Worm (Caenorhabditis elegans) whole organism, young adult: ENCODE data around the gene mop-25.1.

Experiments
- B0019.2 ChIP-seq: fragments of 200-800 bp; sonication (Bioruptor generic); conservative IDR thresholded peaks from 2 replicates; pipeline ENCODE4 v1.3.6; 2022; ENCODE audit warnings: missing genetic modification reagents, missing genetic modification characterization, missing compliant biosample characterization
- B0035.1 ChIP-seq: sonication (generic microtip); optimal IDR thresholded peaks from 2 replicates; lab custom pipeline; 2016; ENCODE audit warnings: missing genetic modification characterization, mild to moderate bottlenecking, missing compliant biosample characterization, missing genotype, missing genetic modification reagents
- B0261.1 ChIP-seq: sonication (generic microtip); optimal IDR thresholded peaks from 2 replicates; lab custom pipeline; 2016; ENCODE audit warnings: mild to moderate bottlenecking, missing genetic modification characterization, moderate library complexity, missing compliant biosample characterization
- C06A6.2 ChIP-seq: fragments of 200-800 bp; sonication (Bioruptor generic); conservative IDR thresholded peaks from 2 replicates; pipeline ENCODE4 v1.3.6; 2022; ENCODE audit warnings: missing genetic modification characterization, missing compliant biosample characterization
- D2030.7 ChIP-seq: fragments of 200-800 bp; sonication (Bioruptor generic); IDR thresholded peaks from 2 replicates; pipeline ENCODE4 v1.3.6; 2022; ENCODE audit warnings: missing genetic modification reagents, missing genetic modification characterization, missing compliant biosample characterization
- F37B4.10 ChIP-seq: fragments of 200-800 bp; sonication (Bioruptor generic); IDR thresholded peaks from 2 replicates; pipeline ENCODE4 v1.3.6; 2022; ENCODE audit warnings: missing genetic modification characterization, missing compliant biosample characterization
- F39B2.1 ChIP-seq: fragments of 200-800 bp; sonication (Bioruptor generic); IDR thresholded peaks from 2 replicates; pipeline ENCODE4 v1.3.6; 2022; ENCODE audit warnings: missing genetic modification reagents, missing genetic modification characterization, missing compliant biosample characterization
- F49E8.2 ChIP-seq: sonication (generic microtip); optimal IDR thresholded peaks from 3 replicates; lab custom pipeline; 2017; ENCODE audit warnings: missing genetic modification characterization, mild to moderate bottlenecking, missing compliant biosample characterization, antibody characterized with exemption, moderate library complexity; ENCODE audit not compliant: insufficient read depth
- F52B5.7 ChIP-seq: sonication (generic microtip); optimal IDR thresholded peaks from 2 replicates; lab custom pipeline; 2016; ENCODE audit warnings: mild to moderate bottlenecking, missing genetic modification characterization, missing compliant biosample characterization
- F55B11.4 ChIP-seq: sonication (generic microtip); optimal IDR thresholded peaks from 2 replicates; lab custom pipeline; 2016; ENCODE audit warnings: missing compliant biosample characterization, missing genetic modification characterization, borderline replicate concordance; ENCODE audit not compliant: insufficient read depth
- F57C9.4 ChIP-seq: sonication (generic microtip); optimal IDR thresholded peaks from 2 replicates; lab custom pipeline; 2017; ENCODE audit warnings: mild to moderate bottlenecking, missing genetic modification characterization, missing compliant biosample characterization
- Y56A3A.18 ChIP-seq: fragments of 200-800 bp; sonication (Bioruptor generic); IDR thresholded peaks from 2 replicates; pipeline ENCODE4 v1.3.6; 2022; ENCODE audit warnings: missing genetic modification reagents, missing genetic modification characterization, missing compliant biosample characterization
- Y67H2A.10 ChIP-seq: fragments of 200-800 bp; sonication (Bioruptor generic); conservative IDR thresholded peaks from 2 replicates; pipeline ENCODE4 v1.3.6; 2022; ENCODE audit warnings: missing genetic modification reagents, missing genetic modification characterization, missing compliant biosample characterization
- ZK185.1 ChIP-seq: sonication (generic microtip); optimal IDR thresholded peaks from 2 replicates; lab custom pipeline; 2016; ENCODE audit warnings: mild to moderate bottlenecking, missing genetic modification characterization, missing compliant biosample characterization; ENCODE audit not compliant: poor library complexity, severe bottlenecking
- akir-1 ChIP-seq: fragments of 200-800 bp; sonication (Bioruptor generic); optimal IDR thresholded peaks from 2 replicates; lab custom pipeline; 2018; ENCODE audit warnings: mild to moderate bottlenecking, missing genetic modification characterization, moderate library complexity, missing compliant biosample characterization
- aptf-2 ChIP-seq: fragments of 200-800 bp; sonication (Bioruptor generic); conservative IDR thresholded peaks from 2 replicates; pipeline ENCODE4 v1.3.6; 2022; ENCODE audit warnings: missing genetic modification reagents, missing genetic modification characterization, missing compliant biosample characterization
- aptf-3 ChIP-seq: fragments of 200-800 bp; sonication (Bioruptor generic); IDR thresholded peaks from 2 replicates; pipeline ENCODE4 v1.3.6; 2022; ENCODE audit warnings: missing genetic modification characterization, missing compliant biosample characterization
- atf-7 ChIP-seq: sonication (generic microtip); optimal IDR thresholded peaks from 2 replicates; lab custom pipeline; 2017; ENCODE audit warnings: mild to moderate bottlenecking, missing genetic modification characterization, missing compliant biosample characterization
- attf-3 ChIP-seq: fragments of 200-800 bp; sonication (Bioruptor generic); conservative IDR thresholded peaks from 2 replicates; pipeline ENCODE4 v1.3.6; 2022; ENCODE audit warnings: missing genetic modification reagents, missing genetic modification characterization, missing compliant biosample characterization
- attf-6 ChIP-seq: fragments of 200-800 bp; sonication (Bioruptor generic); IDR thresholded peaks from 2 replicates; pipeline ENCODE4 v1.3.6; 2022; ENCODE audit warnings: missing genetic modification reagents, missing genetic modification characterization, missing compliant biosample characterization
- ceh-27 ChIP-seq: fragments of 200-800 bp; sonication (Bioruptor generic); optimal IDR thresholded peaks from 2 replicates; lab custom pipeline; 2018; ENCODE audit warnings: mild to moderate bottlenecking, missing genetic modification characterization, moderate library complexity, missing compliant biosample characterization
- ceh-40 ChIP-seq: fragments of 200-800 bp; sonication (Bioruptor generic); IDR thresholded peaks from 2 replicates; pipeline ENCODE4 v1.3.6; 2022; ENCODE audit warnings: missing genetic modification characterization, missing compliant biosample characterization
- egl-44 ChIP-seq: fragments of 200-800 bp; sonication (Bioruptor generic); IDR thresholded peaks from 2 replicates; pipeline ENCODE4 v1.3.6; 2022; ENCODE audit warnings: missing genetic modification reagents, missing genetic modification characterization, missing compliant biosample characterization
- him-1 ChIP-seq: sonication (generic microtip); optimal IDR thresholded peaks from 2 replicates; lab custom pipeline; 2016; ENCODE audit warnings: missing genotype, missing genetic modification reagents, missing genetic modification characterization, missing compliant biosample characterization
- hlh-12 ChIP-seq: sonication (generic microtip); optimal IDR thresholded peaks from 2 replicates; lab custom pipeline; 2016; ENCODE audit warnings: missing genetic modification characterization, missing compliant biosample characterization
- hrde-1 ChIP-seq: sonication (generic microtip); optimal IDR thresholded peaks from 2 replicates; lab custom pipeline; 2016; ENCODE audit warnings: missing genetic modification characterization, mild to moderate bottlenecking, missing compliant biosample characterization, moderate library complexity, missing genotype, missing genetic modification reagents, borderline replicate concordance
- hsf-1 ChIP-seq: fragments of 200-800 bp; sonication (Bioruptor generic); IDR thresholded peaks from 2 replicates; pipeline ENCODE4 v1.3.6; 2022; ENCODE audit warnings: missing genetic modification reagents, missing genetic modification characterization, missing compliant biosample characterization
- lir-1 ChIP-seq: fragments of 200-800 bp; sonication (Bioruptor generic); conservative IDR thresholded peaks from 2 replicates; pipeline ENCODE4 v1.3.6; 2022; ENCODE audit warnings: missing genetic modification reagents, missing genetic modification characterization, missing compliant biosample characterization
- mcd-1 ChIP-seq: fragments of 200-800 bp; sonication (Bioruptor generic); IDR thresholded peaks from 2 replicates; pipeline ENCODE4 v1.3.6; 2022; ENCODE audit warnings: missing genetic modification reagents, missing genetic modification characterization, missing compliant biosample characterization
- nfya-2 ChIP-seq: fragments of 200-800 bp; sonication (Bioruptor generic); IDR thresholded peaks from 2 replicates; pipeline ENCODE4 v1.3.6; 2022; ENCODE audit warnings: missing genetic modification reagents, missing genetic modification characterization, missing compliant biosample characterization
- nfyb-1 ChIP-seq: fragments of 200-800 bp; sonication (Bioruptor generic); IDR thresholded peaks from 2 replicates; pipeline ENCODE4 v1.3.6; 2022; ENCODE audit warnings: missing genetic modification reagents, missing genetic modification characterization, missing compliant biosample characterization
- pbrm-1 ChIP-seq: fragments of 200-800 bp; sonication (Bioruptor generic); IDR thresholded peaks from 2 replicates; pipeline ENCODE4 v1.3.6; 2022; ENCODE audit warnings: missing genetic modification reagents, missing genetic modification characterization, missing compliant biosample characterization
- rcor-1 ChIP-seq: fragments of 200-800 bp; sonication (Bioruptor generic); IDR thresholded peaks from 2 replicates; pipeline ENCODE4 v1.3.6; 2022; ENCODE audit warnings: missing genetic modification reagents, missing genetic modification characterization, missing compliant biosample characterization
- sea-2 ChIP-seq: fragments of 200-800 bp; sonication (Bioruptor generic); IDR thresholded peaks from 2 replicates; pipeline ENCODE4 v1.3.6; 2022; ENCODE audit warnings: missing genetic modification characterization, missing compliant biosample characterization
- snpc-1.3 ChIP-seq: sonication (generic microtip); optimal IDR thresholded peaks from 2 replicates; lab custom pipeline; 2017; ENCODE audit warnings: missing genetic modification characterization, mild to moderate bottlenecking, missing compliant biosample characterization, antibody characterized with exemption, moderate library complexity, missing genotype, missing genetic modification reagents; ENCODE audit not compliant: insufficient read depth
- snpc-3.4 ChIP-seq: sonication (generic microtip); optimal IDR thresholded peaks from 2 replicates; lab custom pipeline; 2017; ENCODE audit warnings: missing genetic modification characterization, mild to moderate bottlenecking, missing compliant biosample characterization, antibody characterized with exemption, moderate library complexity, missing genotype, missing genetic modification reagents
- somi-1 ChIP-seq: fragments of 200-800 bp; sonication (Bioruptor generic); optimal IDR thresholded peaks from 2 replicates; lab custom pipeline; 2018; ENCODE audit warnings: mild to moderate bottlenecking, missing genetic modification characterization, missing compliant biosample characterization
- sptf-2 ChIP-seq: fragments of 200-800 bp; sonication (Bioruptor generic); optimal IDR thresholded peaks from 2 replicates; lab custom pipeline; 2018; ENCODE audit warnings: mild to moderate bottlenecking, missing genetic modification characterization, missing compliant biosample characterization
- tbp1 ChIP-seq: fragments of 200-800 bp; sonication (Bioruptor generic); optimal IDR thresholded peaks from 2 replicates; lab custom pipeline; 2018; ENCODE audit warnings: mild to moderate bottlenecking, missing genetic modification characterization, missing compliant biosample characterization
- tbx-9 ChIP-seq: sonication (generic microtip); optimal IDR thresholded peaks from 2 replicates; lab custom pipeline; 2016; ENCODE audit warnings: borderline replicate concordance, missing genetic modification characterization, inconsistent platforms, missing compliant biosample characterization
- zfh-2 ChIP-seq: fragments of 200-800 bp; sonication (Bioruptor generic); conservative IDR thresholded peaks from 2 replicates; pipeline ENCODE4 v1.3.6; 2022; ENCODE audit warnings: missing genetic modification reagents, missing genetic modification characterization, missing compliant biosample characterization
- zim-3 ChIP-seq: sonication (generic microtip); optimal IDR thresholded peaks from 2 replicates; lab custom pipeline; 2017; ENCODE audit warnings: mild to moderate bottlenecking, missing genetic modification characterization, moderate library complexity, missing compliant biosample characterization
- ztf-25 ChIP-seq: fragments of 200-800 bp; sonication (Bioruptor generic); IDR thresholded peaks from 2 replicates; pipeline ENCODE4 v1.3.6; 2022; ENCODE audit warnings: missing genetic modification reagents, missing genetic modification characterization, missing compliant biosample characterization
- ztf-28 ChIP-seq: fragments of 200-800 bp; sonication (Bioruptor generic); IDR thresholded peaks from 2 replicates; pipeline ENCODE4 v1.3.6; 2022; ENCODE audit warnings: missing genetic modification reagents, missing genetic modification characterization, missing compliant biosample characterization
- ztf-6 ChIP-seq: fragments of 200-800 bp; sonication (Bioruptor generic); IDR thresholded peaks from 2 replicates; pipeline ENCODE4 v1.3.6; 2022; ENCODE audit warnings: missing genetic modification reagents, missing genetic modification characterization, missing compliant biosample characterization

Gene mop-25.1

DNA sequence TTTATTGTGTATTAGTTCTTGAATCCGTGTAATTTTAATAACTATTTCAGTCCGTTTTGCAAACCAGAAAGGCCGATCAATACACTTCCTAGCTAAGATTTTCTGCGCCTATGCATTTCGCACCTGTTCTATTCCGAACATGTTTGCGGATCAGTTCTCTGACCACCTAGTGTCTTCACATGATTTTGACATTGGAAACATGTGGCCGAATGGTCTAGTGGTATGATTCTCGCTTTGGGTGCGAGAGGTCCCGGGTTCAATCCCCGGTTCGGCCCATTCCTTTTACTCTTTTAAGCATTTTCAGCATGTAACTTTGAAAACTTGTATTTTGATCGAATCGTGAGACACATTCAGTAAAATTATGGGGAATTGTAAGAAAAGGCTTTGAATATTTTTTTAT is 42.7 kb upstream of the mop-25.1 start (continued):
- TF ChIP-seq hlh-12 (tag; lab: Kevin White, UChicago) (no peak), snpc-3.4 (tag; lab: Kevin White, UChicago) (peak; percentile 70), hrde-1 (no peak), mcd-1 (0 out of 2 replicates have a peak, but pooled peaks have one; percentile 18), nfya-2 (GFP tag; lab: Robert Waterston, UW) (no peak), D2030.7 (peak; percentile 70), atf-7 (no peak), rcor-1 (GFP tag; lab: Robert Waterston, UW) (peak; percentile 72), ceh-40 (GFP tag; lab: Robert Waterston, UW) (peak; percentile 73; the same call in 1 of the 2 replicates), ztf-25 (GFP tag; lab: Robert Waterston, UW) (0 out of 2 replicates have a peak, but pooled peaks have one; percentile 62), C06A6.2 (0 out of 2 replicates have a peak, but pooled peaks have one; percentile 33), pbrm-1 (GFP tag; lab: Robert Waterston, UW) (peak; percentile 59; the same call in 1 of the 2 replicates), tbx-9 (tag; lab: Kevin White, UChicago) (no peak), F39B2.1 (GFP tag; lab: Robert Waterston, UW) (no peak), zim-3 (tag; lab: Kevin White, UChicago) (peak; percentile 26), ZK185.1 (tag; lab: Kevin White, UChicago) (peak; percentile 53), nfyb-1 (peak; percentile 41; the same call in 1 of the 2 replicates), ztf-28 (GFP tag; lab: Robert Waterston, UW) (0 out of 2 replicates have a peak, but pooled peaks have one; percentile 61), attf-6 (GFP tag; lab: Robert Waterston, UW) (0 out of 2 replicates have a peak, but pooled peaks have one; percentile 31), F55B11.4 (peak; percentile 8), sea-2 (GFP tag; lab: Robert Waterston, UW) (0 out of 2 replicates have a peak, but pooled peaks have one; percentile 26), somi-1 (GFP tag; lab: Kevin White, UChicago) (no peak), B0261.1 (tag; lab: Kevin White, UChicago) (peak; percentile 41), attf-3 (no peak), F37B4.10 (GFP tag; lab: Robert Waterston, UW) (0 out of 2 replicates have a peak, but pooled peaks have one; percentile 70), Y56A3A.18 (GFP tag; lab: Robert Waterston, UW) (peak; percentile 64; the same call in 1 of the 2 replicates), ceh-27 (GFP tag; lab: Kevin White, UChicago) (peak; percentile 39), ztf-6 (GFP tag; lab: Robert Waterston, UW) (0 out of 2 replicates have a peak, but pooled peaks have one; percentile 29), F52B5.7 (tag; lab: Kevin White, UChicago) (peak; percentile 33), lir-1 (GFP tag; lab: Robert Waterston, UW) (peak; percentile 33; the same call in 1 of the 2 replicates), aptf-3 (GFP tag; lab: Robert Waterston, UW) (0 out of 2 replicates have a peak, but pooled peaks have one; percentile 31)

ce11 chrX:3969980-3970403 is 42.0 kb upstream of the mop-25.1 start:
- peak; percentile 47 for TF ChIP-seq zim-3 (tag; lab: Kevin White, UChicago)
- peak; percentile 66 for TF ChIP-seq mcd-1
- peak; percentile 51 for TF ChIP-seq snpc-1.3 (tag; lab: Kevin White, UChicago)
- TF ChIP-seq hsf-1 (GFP tag; lab: Robert Waterston, UW), result peak; percentile 52; the same call in 1 of the 2 replicates
- TF ChIP-seq B0035.1 (tag; lab: Kevin White, UChicago), result peak; percentile 61
- peak; percentile 63 for TF ChIP-seq F57C9.4 (tag; lab: Kevin White, UChicago)
- TF ChIP-seq tbp1 (GFP tag; lab: Kevin White, UChicago), result peak; percentile 93
- no peak for TF ChIP-seq Y67H2A.10 (GFP tag; lab: Robert Waterston, UW)
- TF ChIP-seq egl-44 (GFP tag; lab: Robert Waterston, UW), result peak; percentile 72; the same call in 1 of the 2 replicates
- peak; percentile 70; the same call in 1 of the 2 replicates for TF ChIP-seq aptf-2
- TF ChIP-seq akir-1 (GFP tag; lab: Kevin White, UChicago), result no peak
- peak; percentile 98 for TF ChIP-seq D2030.7
- peak; percentile 62; the same call in 1 of the 2 replicates for TF ChIP-seq ztf-6 (GFP tag; lab: Robert Waterston, UW)
- peak; percentile 54; the same call in 1 of the 2 replicates for TF ChIP-seq B0019.2 (GFP tag; lab: Robert Waterston, UW)
- TF ChIP-seq Y56A3A.18 (GFP tag; lab: Robert Waterston, UW), result peak; percentile 88
- TF ChIP-seq sptf-2 (GFP tag; lab: Kevin White, UChicago), result no peak
- TF ChIP-seq snpc-3.4 (tag; lab: Kevin White, UChicago), result peak; percentile 64
- peak; percentile 60 for TF ChIP-seq tbx-9 (tag; lab: Kevin White, UChicago)
- peak; percentile 95 for TF ChIP-seq him-1 (tag; lab: Kevin White, UChicago)
- TF ChIP-seq zfh-2 (GFP tag; lab: Robert Waterston, UW), result peak; percentile 86
- peak; percentile 90 for TF ChIP-seq rcor-1 (GFP tag; lab: Robert Waterston, UW)
- TF ChIP-seq F49E8.2, result peak; percentile 37
